Fruit fly (Drosophila melanogaster): ENCODE measurements around the gene SdhBL.
A peak's percentile ranks its signal among the peaks of the same experiment; 100 is the strongest.

The SdhBL gene

DNA sequence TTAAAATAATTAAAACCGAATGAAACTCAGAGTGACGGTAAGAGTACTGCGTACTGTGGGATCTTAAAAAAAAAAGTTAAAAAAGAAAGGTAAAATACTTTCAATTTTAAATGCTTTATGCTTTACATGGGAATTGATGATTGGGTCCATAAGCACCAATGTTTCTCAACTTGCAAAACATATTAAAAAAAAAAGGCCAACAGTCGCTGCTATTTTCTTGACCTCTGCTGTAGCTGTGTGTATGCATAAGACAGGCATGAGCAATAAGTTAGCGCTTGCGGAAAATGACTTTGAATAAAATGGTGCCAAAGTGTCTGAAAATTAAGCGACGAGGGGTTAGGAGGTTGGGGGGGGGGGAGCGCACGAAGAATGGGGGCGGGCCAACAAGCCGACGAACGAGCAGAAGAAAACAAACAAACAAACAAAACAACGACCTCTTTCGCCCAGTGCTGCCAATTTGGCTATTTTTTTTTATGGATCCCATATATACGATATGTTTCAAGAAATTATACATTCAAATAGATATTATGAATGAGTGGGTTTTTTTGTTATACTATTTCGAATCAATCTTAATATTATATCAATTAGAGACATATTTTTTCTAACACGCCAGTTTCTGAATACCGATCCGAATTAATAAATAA lies 24.6 kb upstream of the SdhBL start:
- peak; percentile 67 for TF ChIP-seq rgr (GFP tag; optimal IDR thresholded peaks at IDR 0.05)
- TF ChIP-seq fru (GFP tag; optimal IDR thresholded peaks at IDR 0.05) = peak; percentile 72
- peak; percentile 19 for TF ChIP-seq CG32264 (GFP tag; optimal IDR thresholded peaks at IDR 0.05)
- no peak for TF ChIP-seq lola (GFP tag; optimal IDR thresholded peaks at IDR 0.05)
- peak; percentile 60 for TF ChIP-seq Sp1 (GFP tag; optimal IDR thresholded peaks at IDR 0.05)
- TF ChIP-seq Myc (optimal IDR thresholded peaks at IDR 0.05) = peak; percentile 49
- TF ChIP-seq br (GFP tag; optimal IDR thresholded peaks at IDR 0.05) = peak; percentile 64
- TF ChIP-seq dl (GFP tag; optimal IDR thresholded peaks at IDR 0.05; ENCODE audit: insufficient read depth in 1 of 2, partially characterized antibody in 2 of 2) = no peak
- TF ChIP-seq foxo (GFP tag; optimal IDR thresholded peaks at IDR 0.05) = peak in 1 of 2 experiments; percentile 71
- TF ChIP-seq Hr83 (GFP tag; optimal IDR thresholded peaks at IDR 0.05; ENCODE audit: poor library complexity, severe bottlenecking) = peak; percentile 57
- peak; percentile 27 for TF ChIP-seq woc (GFP tag; optimal IDR thresholded peaks at IDR 0.05)
- no peak for TF ChIP-seq Vsx2 (GFP tag; optimal IDR thresholded peaks at IDR 0.05; ENCODE audit: partially characterized antibody)
- TF ChIP-seq CrebA (GFP tag; optimal IDR thresholded peaks at IDR 0.05; ENCODE audit: borderline replicate concordance) = no peak
- no peak for TF ChIP-seq pan (optimal IDR thresholded peaks at IDR 0.05)
- no peak for TF ChIP-seq Dfd (GFP tag; optimal IDR thresholded peaks at IDR 0.05)
- TF ChIP-seq tai (GFP tag; optimal IDR thresholded peaks at IDR 0.05) = no peak
- TF ChIP-seq Hr78 (GFP tag; optimal IDR thresholded peaks at IDR 0.05) = no peak
- peak; percentile 39 for TF ChIP-seq HLH106 (tag; optimal IDR thresholded peaks at IDR 0.05)
- TF ChIP-seq dmrt93B (GFP tag; optimal IDR thresholded peaks at IDR 0.05) = no peak
- TF ChIP-seq Dif (GFP tag; optimal IDR thresholded peaks at IDR 0.05; ENCODE audit: partially characterized antibody) = no peak
- TF ChIP-seq OdsH (GFP tag; optimal IDR thresholded peaks at IDR 0.05) = peak; percentile 56
- peak; percentile 62 for TF ChIP-seq h (GFP tag; optimal IDR thresholded peaks at IDR 0.05)
- no peak for TF ChIP-seq N (GFP tag; optimal IDR thresholded peaks at IDR 0.05)
- TF ChIP-seq CG9705 (GFP tag; optimal IDR thresholded peaks at IDR 0.05) = no peak
- TF ChIP-seq brk (GFP tag; optimal IDR thresholded peaks at IDR 0.05) = no peak
- peak; percentile 54 for TF ChIP-seq psq (GFP tag; optimal IDR thresholded peaks at IDR 0.05)
- TF ChIP-seq jim (GFP tag; optimal IDR thresholded peaks at IDR 0.05) = no peak
- TF ChIP-seq sage (GFP tag; optimal IDR thresholded peaks at IDR 0.05) = no peak
- TF ChIP-seq ey (GFP tag; optimal IDR thresholded peaks at IDR 0.05) = peak; percentile 64
- TF ChIP-seq dsf (GFP tag; optimal IDR thresholded peaks at IDR 0.05; ENCODE audit: borderline replicate concordance) = no peak
- no peak for TF ChIP-seq Jra (GFP tag; optimal IDR thresholded peaks at IDR 0.05)

DNA sequence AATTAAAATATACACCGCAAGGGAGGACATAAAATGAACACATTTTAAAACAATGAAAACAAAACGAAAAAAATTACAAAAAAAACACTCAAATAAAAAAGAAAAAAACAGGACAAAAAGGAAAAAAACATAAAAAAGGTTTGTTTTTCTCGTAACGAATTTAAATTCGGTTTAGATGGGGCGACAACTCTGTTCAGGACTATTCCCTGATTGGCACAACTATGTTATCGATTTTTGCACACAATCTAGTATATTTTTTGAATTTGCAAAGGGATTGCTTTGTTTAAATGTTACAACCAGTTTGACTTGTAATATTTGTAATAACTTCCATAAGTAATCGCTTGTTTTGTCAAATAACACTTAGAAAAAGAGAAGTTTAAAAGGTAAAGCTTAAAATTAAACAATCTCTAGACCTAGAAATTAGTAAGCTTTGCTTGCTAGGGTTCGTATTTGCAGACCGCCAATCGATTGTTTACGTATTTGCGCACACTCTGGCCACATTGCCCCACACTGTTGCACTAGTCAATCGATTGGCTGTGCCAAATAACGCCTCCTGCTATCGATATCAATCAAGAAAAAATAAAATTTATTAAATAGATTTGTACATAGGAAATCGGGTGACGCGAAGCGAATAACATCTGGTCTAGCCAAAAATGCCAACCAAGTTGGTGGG lies 10.1 kb upstream of the SdhBL start, which contains the start of gene CG7332:
Gene CG7332, plus strand, starts transcription at position 515 of the 673 bp plus-strand sequence.
- TF ChIP-seq CG32264 (GFP tag; optimal IDR thresholded peaks at IDR 0.05) (no peak), Abd-B (GFP tag; optimal IDR thresholded peaks at IDR 0.05) (no peak)

DNA sequence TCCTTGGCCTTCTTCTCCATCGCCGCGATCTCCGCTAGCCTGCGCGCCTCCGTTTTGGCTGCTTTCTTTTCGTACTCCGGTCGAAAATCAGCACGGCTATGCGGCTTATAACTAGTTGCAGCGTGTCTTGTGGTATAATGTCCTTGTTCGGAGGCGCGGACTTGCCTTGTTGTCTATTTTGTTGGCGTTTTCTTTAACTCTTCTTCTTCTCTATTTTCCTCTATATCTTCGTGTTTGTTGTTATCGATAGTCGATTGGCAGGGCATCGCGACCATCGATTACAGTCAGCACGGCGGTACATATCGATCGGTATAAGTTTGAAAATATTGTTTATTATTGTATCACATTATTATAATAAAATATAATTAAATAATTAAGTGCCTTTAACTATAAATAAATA lies 813 bp upstream of the SdhBL start, which contains the start of gene Flacc:
Gene Flacc, minus strand, starts transcription at position 204 of the 400 bp plus-strand sequence.
- no peak for TF ChIP-seq N (GFP tag; optimal IDR thresholded peaks at IDR 0.05)
- no peak for TF ChIP-seq Myc (optimal IDR thresholded peaks at IDR 0.05)
- peak; percentile 65 for TF ChIP-seq psq (GFP tag; optimal IDR thresholded peaks at IDR 0.05)
- TF ChIP-seq rgr (GFP tag; optimal IDR thresholded peaks at IDR 0.05) = no peak

DNA sequence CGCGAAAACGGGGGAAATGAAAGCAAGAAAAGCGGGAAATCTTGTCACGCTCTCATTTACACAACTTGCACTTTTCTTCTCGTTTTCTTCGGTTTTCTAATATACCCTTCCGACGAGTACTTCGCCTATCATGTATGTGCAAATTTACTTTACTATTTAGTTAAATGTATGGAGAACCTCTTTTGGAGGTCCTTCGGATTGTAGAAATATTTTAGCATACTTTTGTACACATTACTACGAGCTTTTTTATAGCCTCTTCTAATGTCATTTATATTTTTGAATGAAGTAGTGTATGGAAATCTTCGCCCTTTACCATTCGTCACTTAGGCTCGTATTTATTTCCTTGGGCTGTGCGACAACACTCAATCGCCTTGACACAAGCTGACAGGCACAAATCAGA lies 3.0 kb downstream of the SdhBL start:
- no peak for TF ChIP-seq N (GFP tag; optimal IDR thresholded peaks at IDR 0.05)
- no peak for TF ChIP-seq Myc (optimal IDR thresholded peaks at IDR 0.05)
- no peak for TF ChIP-seq sv (GFP tag; optimal IDR thresholded peaks at IDR 0.05)
- TF ChIP-seq ey (GFP tag; optimal IDR thresholded peaks at IDR 0.05) = no peak
- no peak for TF ChIP-seq Abd-B (GFP tag; optimal IDR thresholded peaks at IDR 0.05)
- no peak for TF ChIP-seq Jra (GFP tag; optimal IDR thresholded peaks at IDR 0.05)
- TF ChIP-seq OdsH (GFP tag; optimal IDR thresholded peaks at IDR 0.05) = no peak
